Worm (Caenorhabditis elegans): ENCODE data around the gene Y43F8C.23.

- TF ChIP-seq aly-2 (tag; optimal IDR thresholded peaks at IDR 0.05) (no peak), nhr-23 (tag; optimal IDR thresholded peaks at IDR 0.05) (no peak), ZK546.5 (tag; optimal IDR thresholded peaks at IDR 0.05) (no peak), egl-27 (tag; optimal IDR thresholded peaks at IDR 0.05) (no peak), lsy-2 (tag; optimal IDR thresholded peaks at IDR 0.05) (no peak), nhr-237 (tag; optimal IDR thresholded peaks at IDR 0.05) (no peak)
Measured at ce11 chrV:19759282-19759681, 47.7 kb upstream of the Y43F8C.23 start.

Measured in whole organism, L2 larva.